Fruit fly (Drosophila melanogaster) whole organism, embryonic: ENCODE results near the gene CG14024.

Experiments
- Blimp-1 ChIP-seq: fragments of 200-800 bp; sonication (Bioruptor generic); optimal IDR thresholded peaks from 3 replicates; lab custom pipeline; 2018; ENCODE audit warnings: missing biosample characterization, missing genetic modification characterization, mild to moderate bottlenecking, moderate library complexity, missing genetic modification reagents
- Bteb2 ChIP-seq: fragments of 200-800 bp; sonication (Bioruptor generic); optimal IDR thresholded peaks from 2 replicates; lab custom pipeline; 2016; ENCODE audit warnings: missing biosample characterization, missing genetic modification characterization
- C15 ChIP-seq: fragments of 200-800 bp; sonication (Bioruptor generic); IDR thresholded peaks from 3 replicates; pipeline ENCODE4 v1.3.6; 2022; ENCODE audit warnings: missing biosample characterization, missing genetic modification characterization
- CG1233 ChIP-seq: fragments of 200-800 bp; sonication (Bioruptor generic); optimal IDR thresholded peaks from 4 replicates; lab custom pipeline; 2018; ENCODE audit warnings: missing biosample characterization, mild to moderate bottlenecking, missing genetic modification characterization
- CG12391 ChIP-seq: fragments of 200-800 bp; sonication (Bioruptor generic); optimal IDR thresholded peaks from 3 replicates; lab custom pipeline; 2018; ENCODE audit warnings: missing biosample characterization, mild to moderate bottlenecking, missing genetic modification characterization, moderate library complexity
- CG12942 ChIP-seq: fragments of 200-800 bp; sonication (Bioruptor generic); optimal IDR thresholded peaks from 3 replicates; lab custom pipeline; 2016; ENCODE audit warnings: missing biosample characterization, missing genetic modification characterization
- CG15479 ChIP-seq: fragments of 200-800 bp; sonication (Bioruptor generic); optimal IDR thresholded peaks from 3 replicates; lab custom pipeline; 2019; ENCODE audit warnings: missing biosample characterization, mild to moderate bottlenecking, missing genetic modification characterization, moderate library complexity
- CG17359 ChIP-seq: fragments of 200-800 bp; sonication (Bioruptor generic); optimal IDR thresholded peaks from 3 replicates; lab custom pipeline; 2018; ENCODE audit warnings: missing biosample characterization, mild to moderate bottlenecking, missing genetic modification characterization, moderate library complexity
- CG17568 ChIP-seq: fragments of 200-800 bp; sonication (Bioruptor generic); optimal IDR thresholded peaks from 2 replicates; lab custom pipeline; 2018; ENCODE audit warnings: missing biosample characterization, mild to moderate bottlenecking, missing genetic modification characterization, moderate library complexity
- CG18262 ChIP-seq: fragments of 200-800 bp; optimal IDR thresholded peaks from 3 replicates; lab custom pipeline; 2019; ENCODE audit warnings: missing biosample characterization, mild to moderate bottlenecking, missing genetic modification characterization, moderate library complexity
- CG3847 ChIP-seq: fragments of 200-800 bp; sonication (Bioruptor generic); IDR thresholded peaks from 2 replicates; pipeline ENCODE4 v1.3.6; 2022; ENCODE audit warnings: missing biosample characterization, missing genetic modification characterization
- CG4328 ChIP-seq: fragments of 200-800 bp; sonication (Bioruptor generic); optimal IDR thresholded peaks from 3 replicates; lab custom pipeline; 2017; ENCODE audit warnings: missing biosample characterization, missing genetic modification reagents, missing genetic modification characterization
- CG5180 ChIP-seq: fragments of 200-800 bp; sonication (Bioruptor generic); optimal IDR thresholded peaks from 3 replicates; lab custom pipeline; 2017; ENCODE audit warnings: missing biosample characterization, missing genetic modification characterization, mild to moderate bottlenecking, moderate library complexity, missing genetic modification reagents
- CG5245 ChIP-seq: fragments of 200-800 bp; sonication (Bioruptor generic); optimal IDR thresholded peaks from 3 replicates; lab custom pipeline; 2016; ENCODE audit warnings: missing biosample characterization, missing genetic modification characterization
- CG6854 ChIP-seq: fragments of 200-800 bp; sonication (Bioruptor generic); optimal IDR thresholded peaks from 3 replicates; lab custom pipeline; 2017; ENCODE audit warnings: missing biosample characterization, mild to moderate bottlenecking, missing genetic modification characterization
- CG9215 ChIP-seq: fragments of 200-800 bp; sonication (Bioruptor generic); IDR thresholded peaks from 2 replicates; pipeline ENCODE4 v1.3.6; 2022; ENCODE audit warnings: missing biosample characterization, missing genetic modification characterization
- D ChIP-seq, 2 experiments: fragments of 200-800 bp in 1 of 2; fragments of >200 bp in 1 of 2; sonication (Bioruptor generic) in 1 of 2; optimal IDR thresholded peaks; 2 replicates in 1 of 2; 3 replicates in 1 of 2; lab custom pipeline; 2017; ENCODE audit warnings: mild to moderate bottlenecking in 1 of 2, missing biosample characterization in 1 of 2, missing genetic modification characterization in 1 of 2, missing genetic modification reagents in 1 of 2
- Doc2 ChIP-seq: fragments of 200-800 bp; sonication (Bioruptor generic); IDR thresholded peaks from 2 replicates; pipeline ENCODE4 v1.3.6; 2022; ENCODE audit warnings: missing biosample characterization, missing genetic modification characterization
- Fer2 ChIP-seq: fragments of 200-800 bp; sonication (Bioruptor generic); optimal IDR thresholded peaks from 2 replicates; lab custom pipeline; 2018; ENCODE audit warnings: missing biosample characterization, mild to moderate bottlenecking, missing genetic modification characterization, moderate library complexity
- GATAe ChIP-seq: fragments of 200-800 bp; sonication (Bioruptor generic); conservative IDR thresholded peaks from 2 replicates; pipeline ENCODE4 v1.3.6; 2022; ENCODE audit warnings: missing biosample characterization, missing genetic modification characterization
- Lpt ChIP-seq: fragments of >200 bp; optimal IDR thresholded peaks from 2 replicates; lab custom pipeline; 2018; ENCODE audit warnings: missing biosample characterization, missing genetic modification characterization
- Med ChIP-seq: fragments of 200-800 bp; sonication (Bioruptor generic); peaks from one replicate; lab custom pipeline; 2016; ENCODE audit warnings: missing biosample characterization, missing genetic modification characterization, mild to moderate bottlenecking, inconsistent platforms, moderate library complexity
- Pdp1 ChIP-seq, 2 experiments: fragments of 200-800 bp; sonication (Bioruptor generic); optimal IDR thresholded peaks; 3 replicates each; lab custom pipeline; 2016; ENCODE audit warnings: missing biosample characterization in 2 of 2, missing genetic modification characterization in 2 of 2, mild to moderate bottlenecking in 1 of 2, moderate library complexity in 1 of 2
- Side ChIP-seq: fragments of 200-800 bp; sonication (Bioruptor generic); optimal IDR thresholded peaks from 2 replicates; lab custom pipeline; 2016; ENCODE audit warnings: missing biosample characterization, missing genetic modification characterization
- Sin3A ChIP-seq: fragments of >200 bp; optimal IDR thresholded peaks from 2 replicates; lab custom pipeline; 2018
- Xbp1 ChIP-seq: fragments of 200-800 bp; sonication (Bioruptor generic); optimal IDR thresholded peaks from 3 replicates; lab custom pipeline; 2016; ENCODE audit warnings: missing biosample characterization, mild to moderate bottlenecking, missing genetic modification characterization
- caup ChIP-seq: fragments of 200-800 bp; sonication (Bioruptor generic); optimal IDR thresholded peaks from 3 replicates; lab custom pipeline; 2017; ENCODE audit warnings: missing biosample characterization, mild to moderate bottlenecking, missing genetic modification characterization, moderate library complexity; ENCODE audit not compliant: severe bottlenecking
- crc ChIP-seq: fragments of 200-800 bp; sonication (Bioruptor generic); optimal IDR thresholded peaks from 2 replicates; lab custom pipeline; 2016; ENCODE audit warnings: missing biosample characterization, missing genetic modification characterization
- crol ChIP-seq: fragments of 200-800 bp; sonication (Bioruptor generic); IDR thresholded peaks from 2 replicates; pipeline ENCODE4 v1.3.6; 2022; ENCODE audit warnings: missing biosample characterization, missing genetic modification characterization
- en ChIP-seq: fragments of 200-800 bp; sonication (Bioruptor generic); optimal IDR thresholded peaks from 2 replicates; lab custom pipeline; 2016; ENCODE audit warnings: missing biosample characterization, missing genetic modification characterization
- gcm ChIP-seq: fragments of 200-800 bp; sonication (Bioruptor generic); optimal IDR thresholded peaks from 2 replicates; lab custom pipeline; 2019; ENCODE audit warnings: missing biosample characterization, mild to moderate bottlenecking, missing genetic modification characterization, moderate library complexity
- gem ChIP-seq: fragments of 200-800 bp; sonication (Bioruptor generic); optimal IDR thresholded peaks from 2 replicates; lab custom pipeline; 2019; ENCODE audit warnings: missing biosample characterization, mild to moderate bottlenecking, missing genetic modification characterization, moderate library complexity
- her ChIP-seq: fragments of 200-800 bp; sonication (Bioruptor generic); optimal IDR thresholded peaks from 2 replicates; lab custom pipeline; 2016; ENCODE audit warnings: missing biosample characterization, missing genetic modification characterization
- lbe ChIP-seq: fragments of 200-800 bp; sonication (Bioruptor generic); optimal IDR thresholded peaks from 2 replicates; lab custom pipeline; 2016; ENCODE audit warnings: missing biosample characterization, mild to moderate bottlenecking, missing genetic modification characterization
- nom ChIP-seq: fragments of 200-800 bp; sonication (Bioruptor generic); optimal IDR thresholded peaks from 2 replicates; lab custom pipeline; 2017; ENCODE audit warnings: missing biosample characterization, missing genetic modification characterization, mild to moderate bottlenecking, moderate library complexity, missing genetic modification reagents
- odd ChIP-seq: fragments of 200-800 bp; sonication (Bioruptor generic); optimal IDR thresholded peaks from 2 replicates; lab custom pipeline; 2017; ENCODE audit warnings: missing biosample characterization, mild to moderate bottlenecking, missing genetic modification characterization
- p53 ChIP-seq: fragments of 200-800 bp; sonication (Bioruptor generic); optimal IDR thresholded peaks from 2 replicates; lab custom pipeline; 2016; ENCODE audit warnings: missing biosample characterization, missing genetic modification characterization
- pum ChIP-seq: fragments of 200-800 bp; sonication (Bioruptor generic); optimal IDR thresholded peaks from 2 replicates; lab custom pipeline; 2016; ENCODE audit warnings: missing biosample characterization, missing genetic modification characterization
- sens ChIP-seq: fragments of 200-800 bp; sonication (Bioruptor generic); peaks from one replicate; lab custom pipeline; 2016; ENCODE audit warnings: missing biosample characterization, missing genetic modification characterization
- sens-2 ChIP-seq: fragments of 200-800 bp; sonication (Bioruptor generic); IDR thresholded peaks from 2 replicates; pipeline ENCODE4 v1.3.6; 2022; ENCODE audit warnings: missing biosample characterization, missing genetic modification characterization
- so ChIP-seq: fragments of 200-800 bp; sonication (Bioruptor generic); IDR thresholded peaks from 3 replicates; pipeline ENCODE4 v1.3.6; 2022; ENCODE audit warnings: missing biosample characterization, missing genetic modification characterization
- twi ChIP-seq: fragments of 200-800 bp; optimal IDR thresholded peaks from 2 replicates; lab custom pipeline; 2019; ENCODE audit warnings: missing biosample characterization, mild to moderate bottlenecking, missing genetic modification characterization, moderate library complexity
- usp ChIP-seq: fragments of >200 bp; optimal IDR thresholded peaks from 2 replicates; lab custom pipeline; 2017; ENCODE audit warnings: missing biosample characterization, missing genetic modification characterization
- wor ChIP-seq: fragments of 200-800 bp; sonication (Bioruptor generic); IDR thresholded peaks from 2 replicates; pipeline ENCODE4 v1.3.6; 2022; ENCODE audit warnings: missing biosample characterization, missing genetic modification characterization

The CG14024 gene

DNA sequence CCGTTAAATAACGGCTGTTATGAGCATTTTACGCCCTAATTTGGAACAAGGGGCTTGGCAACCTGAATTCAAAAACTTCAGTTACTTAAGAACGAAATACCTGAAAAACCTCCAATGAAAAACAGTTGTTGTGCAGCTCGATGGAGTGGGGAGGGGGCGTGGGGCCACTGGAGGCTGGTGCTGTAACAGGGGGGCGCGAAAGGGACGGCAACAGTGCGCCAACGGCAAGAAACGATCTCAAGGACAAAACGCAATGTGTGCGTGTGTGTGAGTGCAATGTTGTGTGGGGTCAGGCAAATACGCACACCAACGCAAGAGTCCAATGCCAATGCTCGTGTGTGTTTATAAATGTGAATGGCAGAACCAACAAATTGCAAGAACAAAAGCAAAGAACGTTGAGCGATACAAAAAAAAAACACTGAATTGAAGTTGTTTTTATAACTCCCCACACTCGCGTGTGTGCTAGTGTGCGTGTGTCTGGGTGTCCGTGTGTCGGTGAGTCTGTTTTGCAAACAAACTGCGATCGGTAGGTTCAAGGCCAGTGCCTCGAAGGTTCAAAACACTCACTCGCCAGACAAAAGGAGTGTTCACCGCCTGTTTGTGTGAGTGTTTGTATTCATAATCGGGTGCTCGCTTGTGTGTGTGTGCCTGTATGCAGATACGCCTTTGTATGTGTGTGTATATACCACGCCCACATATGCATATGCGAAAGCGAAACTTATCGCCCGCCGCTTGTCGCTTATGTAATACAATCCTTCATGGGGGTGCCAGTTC is 22.6 kb downstream of the CG14024 start (continued):
- TF ChIP-seq nom (GFP tag; lab: Kevin White, UChicago): peak; percentile 33
- no peak for TF ChIP-seq Doc2 (GFP tag; lab: Robert Waterston, UW)

DNA sequence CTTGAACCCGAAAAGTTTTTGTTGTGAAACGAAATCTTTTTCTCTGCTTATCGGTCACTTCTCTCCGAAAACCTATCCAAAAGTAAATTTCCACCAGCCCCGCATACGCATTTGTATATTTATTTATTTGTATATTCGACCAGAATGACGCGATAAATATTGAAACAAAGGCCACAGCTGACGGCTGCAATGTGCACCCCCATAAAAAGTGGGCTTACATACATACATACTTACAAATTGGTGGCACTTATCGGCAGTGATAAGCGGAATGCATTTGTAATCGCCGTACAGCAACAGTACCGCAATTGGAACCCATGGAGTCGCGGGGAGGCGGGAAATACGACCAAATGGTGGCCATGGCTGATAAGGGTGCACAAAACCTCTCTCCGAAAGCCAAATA is 23.5 kb downstream of the CG14024 start:
- TF ChIP-seq GATAe (GFP tag; lab: Robert Waterston, UW) (peak; percentile 21; the same call in 1 of the 2 replicates), CG15479 (peak; percentile 19), sens-2 (GFP tag; lab: Robert Waterston, UW) (0 out of 2 replicates have a peak, but pooled peaks have one; percentile 15), sens (GFP tag; lab: Kevin White, UChicago) (peak; percentile 46), Med (GFP tag; lab: Kevin White, UChicago) (peak; percentile 41), Lpt (GFP tag; lab: Kevin White, UChicago) (no peak), gcm (GFP tag; lab: Kevin White, UChicago) (peak; percentile 74), CG5180 (peak; percentile 47), Side (GFP tag; lab: Kevin White, UChicago) (no peak), twi (tag; lab: Kevin White, UChicago) (peak; percentile 42), CG9215 (GFP tag; lab: Robert Waterston, UW) (no peak), CG17568 (GFP tag; lab: Kevin White, UChicago) (no peak), crol (GFP tag; lab: Robert Waterston, UW) (peak; percentile 76), D (optimal IDR thresholded peaks at IDR 0.05; lab: Kevin White, UChicago) (no peak), D (GFP tag; optimal IDR thresholded peaks at IDR 0.05; lab: Kevin White, UChicago) (no peak)

DNA sequence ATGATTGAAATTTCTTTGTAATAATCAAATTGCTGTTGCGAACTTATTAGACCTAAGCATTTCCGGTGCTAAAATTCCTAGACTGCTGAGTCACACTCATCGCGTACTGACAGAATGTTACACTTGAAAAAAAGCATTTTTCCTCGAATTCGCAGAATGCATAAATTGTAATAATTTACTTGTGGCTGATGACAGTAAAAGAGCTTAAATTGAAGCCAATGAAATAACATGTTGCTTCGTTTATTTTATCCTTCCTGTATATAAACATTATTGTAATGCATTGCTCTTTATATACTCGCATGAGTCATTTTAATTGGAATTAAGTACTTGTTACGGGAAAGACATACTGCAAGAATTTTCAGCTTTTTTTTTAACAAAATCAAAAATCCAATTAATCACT is 24.2 kb downstream of the CG14024 start:
- TF ChIP-seq pum (GFP tag; lab: Kevin White, UChicago): no peak
- no peak for TF ChIP-seq so (GFP tag; lab: Robert Waterston, UW)
- TF ChIP-seq wor (GFP tag; lab: Robert Waterston, UW): no peak
- TF ChIP-seq CG12942 (GFP tag; lab: Kevin White, UChicago): no peak
- no peak for TF ChIP-seq Sin3A
- no peak for TF ChIP-seq caup
- TF ChIP-seq Xbp1 (GFP tag; lab: Kevin White, UChicago): no peak
- TF ChIP-seq C15 (GFP tag; lab: Robert Waterston, UW): no peak
- no peak for TF ChIP-seq CG5245 (GFP tag; lab: Kevin White, UChicago)
- no peak for TF ChIP-seq en
- TF ChIP-seq odd (GFP tag; lab: Kevin White, UChicago): no peak
- no peak for TF ChIP-seq CG12391 (tag; lab: Kevin White, UChicago)
- TF ChIP-seq CG3847 (GFP tag; lab: Robert Waterston, UW): no peak
- TF ChIP-seq CG4328 (GFP tag; lab: Kevin White, UChicago): no peak
- TF ChIP-seq CG17359: no peak
- no peak for TF ChIP-seq usp (GFP tag; lab: Kevin White, UChicago)
- no peak for TF ChIP-seq Pdp1 (GFP tag; optimal IDR thresholded peaks at IDR 0.05; lab: Kevin White, UChicago)

DNA sequence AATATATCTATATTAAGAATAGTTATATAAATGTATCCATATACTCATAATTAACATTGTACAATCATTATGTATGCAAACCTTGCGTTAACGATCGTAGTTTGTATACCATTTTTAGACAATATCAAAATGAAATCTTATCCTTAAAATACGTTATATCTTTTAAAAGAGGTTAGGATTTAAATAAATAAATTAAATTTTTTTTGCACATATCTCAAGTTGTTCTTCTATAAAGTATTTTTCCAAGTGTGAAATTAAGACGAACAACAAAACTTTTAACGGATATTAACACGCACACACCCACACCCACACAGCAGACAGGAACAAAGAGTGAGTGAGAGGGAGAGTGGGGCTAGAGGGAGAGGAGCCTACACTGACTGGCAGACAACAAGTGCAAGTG is 24.8 kb downstream of the CG14024 start:
- TF ChIP-seq crol (GFP tag; lab: Robert Waterston, UW) (no peak), CG18262 (no peak), Fer2 (no peak), crc (GFP tag; lab: Kevin White, UChicago) (no peak), CG1233 (GFP tag; lab: Kevin White, UChicago) (no peak), Blimp-1 (GFP tag; lab: Kevin White, UChicago) (peak; percentile 25), p53 (GFP tag; lab: Kevin White, UChicago) (no peak), CG6854 (no peak), her (no peak), nom (GFP tag; lab: Kevin White, UChicago) (peak; percentile 65), gem (tag; lab: Kevin White, UChicago) (peak; percentile 5), lbe (GFP tag; lab: Kevin White, UChicago) (peak; percentile 25), Bteb2 (GFP tag; lab: Kevin White, UChicago) (no peak)
